Fruit fly (Drosophila melanogaster): Measurements from ENCODE around the gene ND-B14.5A.

Gene ND-B14.5A

dm6 chrX:2145690-2146470 lies 26.4 kb upstream of the ND-B14.5A start (continued):
- TF ChIP-seq CG4282 (GFP tag; optimal IDR thresholded peaks at IDR 0.05): peak; percentile 5
- peak; percentile 25 for TF ChIP-seq CG12155 (GFP tag; optimal IDR thresholded peaks at IDR 0.05)
- TF ChIP-seq CG7271 (tag; optimal IDR thresholded peaks at IDR 0.05): no peak
- TF ChIP-seq eve (GFP tag; optimal IDR thresholded peaks at IDR 0.05): no peak
- no peak for TF ChIP-seq CG1647 (GFP tag; optimal IDR thresholded peaks at IDR 0.05)
- TF ChIP-seq Scr (GFP tag; IDR thresholded peaks at IDR 0.05; ENCODE audit: partially characterized antibody): peak; percentile 87
- TF ChIP-seq Mrtf (GFP tag; IDR thresholded peaks at IDR 0.05): no peak
- no peak for TF ChIP-seq CG3726 (GFP tag; IDR thresholded peaks at IDR 0.05)
- peak; percentile 46 for TF ChIP-seq gro (GFP tag; optimal IDR thresholded peaks at IDR 0.05)
- TF ChIP-seq CG10462 (GFP tag; optimal IDR thresholded peaks at IDR 0.05): no peak
- TF ChIP-seq sqz (GFP tag; optimal IDR thresholded peaks at IDR 0.05): no peak
- TF ChIP-seq slou (GFP tag; optimal IDR thresholded peaks at IDR 0.05): no peak
- TF ChIP-seq run (tag; optimal IDR thresholded peaks at IDR 0.05): no peak
- peak; percentile 87 for TF ChIP-seq row (GFP tag; IDR thresholded peaks at IDR 0.05)
- TF ChIP-seq YL-1 (GFP tag; optimal IDR thresholded peaks at IDR 0.05): no peak
- TF ChIP-seq Side (GFP tag; optimal IDR thresholded peaks at IDR 0.05): peak; percentile 9
- no peak for TF ChIP-seq CTCF (GFP tag; optimal IDR thresholded peaks at IDR 0.05)
- TF ChIP-seq ATbp (GFP tag; optimal IDR thresholded peaks at IDR 0.05): no peak
- peak; percentile 83 for TF ChIP-seq CG4360 (GFP tag; IDR thresholded peaks at IDR 0.05)
- TF ChIP-seq CG2712 (tag; optimal IDR thresholded peaks at IDR 0.05): peak; percentile 51
- TF ChIP-seq Hand (GFP tag; optimal IDR thresholded peaks at IDR 0.05): peak; percentile 1
- TF ChIP-seq vnd (GFP tag; IDR thresholded peaks at IDR 0.05; ENCODE audit: partially characterized antibody): peak; percentile 79
- TF ChIP-seq eyg (GFP tag; optimal IDR thresholded peaks at IDR 0.05): peak; percentile 9
- peak; percentile 0 for TF ChIP-seq her (GFP tag; optimal IDR thresholded peaks at IDR 0.05)
- TF ChIP-seq lilli (GFP tag; optimal IDR thresholded peaks at IDR 0.05): peak; percentile 37
- peak; percentile 16 for TF ChIP-seq Ssrp (tag; optimal IDR thresholded peaks at IDR 0.05)
- TF ChIP-seq ERR (GFP tag; optimal IDR thresholded peaks at IDR 0.05): peak; percentile 47
- TF ChIP-seq CG4854 (GFP tag; optimal IDR thresholded peaks at IDR 0.05): no peak
- peak; percentile 65 for TF ChIP-seq Bgb (GFP tag; IDR thresholded peaks at IDR 0.05; ENCODE audit: partially characterized antibody)
- TF ChIP-seq oc (tag; optimal IDR thresholded peaks at IDR 0.05): no peak
- peak; percentile 23 for TF ChIP-seq bab2 (GFP tag; optimal IDR thresholded peaks at IDR 0.05)
- TF ChIP-seq Hmr (GFP tag; optimal IDR thresholded peaks at IDR 0.05): peak; percentile 36
- peak in 1 of 2 experiments; percentile 39 for TF ChIP-seq crp (GFP tag; optimal IDR thresholded peaks at IDR 0.05)
- no peak for TF ChIP-seq toy (GFP tag; IDR thresholded peaks at IDR 0.05)
- no peak for TF ChIP-seq klu (GFP tag; IDR thresholded peaks at IDR 0.05)
- TF ChIP-seq da (GFP tag; optimal IDR thresholded peaks at IDR 0.05): no peak
- TF ChIP-seq CG15514 (GFP tag; optimal IDR thresholded peaks at IDR 0.05): no peak
- TF ChIP-seq CG43689 (GFP tag; IDR thresholded peaks at IDR 0.05): no peak
- TF ChIP-seq lola (GFP tag; optimal IDR thresholded peaks at IDR 0.05): peak in 1 of 3 experiments; percentile 30
- TF ChIP-seq gcm2 (GFP tag; optimal IDR thresholded peaks at IDR 0.05): no peak
- no peak for TF ChIP-seq CG8388 (GFP tag; optimal IDR thresholded peaks at IDR 0.05)
- TF ChIP-seq CG10366 (GFP tag; IDR thresholded peaks at IDR 0.05): no peak
- peak; percentile 4 for TF ChIP-seq tin (GFP tag; optimal IDR thresholded peaks at IDR 0.05)
- TF ChIP-seq otp (GFP tag; IDR thresholded peaks at IDR 0.05): no peak
- TF ChIP-seq Hr78 (GFP tag; optimal IDR thresholded peaks at IDR 0.05): peak in 1 of 2 experiments; percentile 87
- no peak for TF ChIP-seq CG3163 (GFP tag; optimal IDR thresholded peaks at IDR 0.05)
- TF ChIP-seq CG15011 (GFP tag; optimal IDR thresholded peaks at IDR 0.05): no peak
- no peak for TF ChIP-seq dm (GFP tag; optimal IDR thresholded peaks at IDR 0.05)
- no peak for TF ChIP-seq wek (GFP tag; optimal IDR thresholded peaks at IDR 0.05)
- TF ChIP-seq Dip3 (GFP tag; optimal IDR thresholded peaks at IDR 0.05): peak; percentile 40
